Worm (Caenorhabditis elegans) whole organism, L3 larva: ENCODE results near the gene fcho-1.

Experiments used
- ama-1 ChIP-seq: fragments of 150-350 bp; optimal IDR thresholded peaks from 2 replicates; lab custom pipeline; 2018
- elt-1 ChIP-seq: fragments of 150-350 bp; optimal IDR thresholded peaks from 2 replicates; lab custom pipeline; 2014; ENCODE audit warnings: missing biosample characterization, missing genetic modification characterization
- jun-1 ChIP-seq: fragments of 150-350 bp; optimal IDR thresholded peaks from 2 replicates; lab custom pipeline; 2014; ENCODE audit warnings: missing biosample characterization, missing genetic modification reagents, missing genetic modification characterization
- lin-15B ChIP-seq: fragments of 150-350 bp; optimal IDR thresholded peaks from 2 replicates; lab custom pipeline; 2014; ENCODE audit warnings: missing biosample characterization, missing genetic modification characterization
- nhr-11 ChIP-seq: fragments of 150-350 bp; optimal IDR thresholded peaks from 2 replicates; lab custom pipeline; 2014; ENCODE audit warnings: missing biosample characterization, missing genetic modification characterization
- nhr-76 ChIP-seq: fragments of 150-350 bp; sonication (generic microtip); optimal IDR thresholded peaks from 5 replicates; lab custom pipeline; 2014; ENCODE audit warnings: missing biosample characterization, missing genetic modification characterization
- snpc-4 ChIP-seq: fragments of 150-350 bp; optimal IDR thresholded peaks from 2 replicates; lab custom pipeline; 2014; ENCODE audit warnings: missing biosample characterization, missing genetic modification characterization
- zag-1 ChIP-seq: fragments of 150-350 bp; optimal IDR thresholded peaks from 2 replicates; lab custom pipeline; 2014; ENCODE audit warnings: missing biosample characterization, missing genetic modification characterization

DNA sequence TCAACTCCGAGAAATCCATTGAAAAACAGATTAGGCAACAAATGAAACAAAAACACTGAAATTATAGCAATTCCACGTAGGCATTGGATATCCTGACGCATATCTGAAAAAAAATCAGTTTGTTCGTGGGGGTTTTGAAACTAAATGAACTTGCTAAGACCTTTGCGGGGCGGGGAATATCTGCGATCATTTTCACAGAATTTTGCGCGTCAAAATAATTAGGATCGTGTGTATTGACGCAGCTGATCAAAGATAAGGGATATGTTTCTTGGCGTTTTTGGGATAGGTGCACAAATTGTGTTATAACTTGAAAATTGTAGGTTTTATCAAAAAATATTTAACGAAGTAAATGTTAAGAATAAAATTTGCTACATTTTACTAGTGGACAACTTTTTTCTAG is 43.5 kb upstream of the fcho-1 start, which contains the start of gene oac-30:
- no peak for TF ChIP-seq nhr-11 (tag; lab: Kevin White, UChicago)
- TF ChIP-seq elt-1 (tag; lab: Kevin White, UChicago), result no peak
- no peak for TF ChIP-seq nhr-76 (tag; lab: Kevin White, UChicago)
- TF ChIP-seq jun-1 (tag; lab: Kevin White, UChicago), result no peak
- no peak for TF ChIP-seq ama-1 (lab: Kevin White, UChicago)
- no peak for TF ChIP-seq lin-15B (tag; lab: Kevin White, UChicago)
- no peak for TF ChIP-seq zag-1 (tag; lab: Kevin White, UChicago)
- no peak for TF ChIP-seq snpc-4 (tag; lab: Kevin White, UChicago)
